Worm (Caenorhabditis elegans) whole organism, L4 larva: ENCODE data around the gene srw-112.

Source experiments
- aly-2 ChIP-seq: sonication (generic microtip); optimal IDR thresholded peaks from 2 replicates; lab custom pipeline; 2018; ENCODE audit warnings: missing biosample characterization, missing genetic modification characterization
- ceh-32 ChIP-seq: sonication (generic microtip); optimal IDR thresholded peaks from 2 replicates; lab custom pipeline; 2016; ENCODE audit warnings: mild to moderate bottlenecking, missing genetic modification characterization, missing compliant biosample characterization; ENCODE audit not compliant: poor library complexity
- nhr-11 ChIP-seq: fragments of 150-350 bp; optimal IDR thresholded peaks from 2 replicates; lab custom pipeline; 2014; ENCODE audit warnings: missing biosample characterization, missing genetic modification characterization
- unc-39 ChIP-seq: sonication (generic microtip); optimal IDR thresholded peaks from 2 replicates; lab custom pipeline; 2017; ENCODE audit warnings: missing biosample characterization, missing genetic modification characterization

DNA sequence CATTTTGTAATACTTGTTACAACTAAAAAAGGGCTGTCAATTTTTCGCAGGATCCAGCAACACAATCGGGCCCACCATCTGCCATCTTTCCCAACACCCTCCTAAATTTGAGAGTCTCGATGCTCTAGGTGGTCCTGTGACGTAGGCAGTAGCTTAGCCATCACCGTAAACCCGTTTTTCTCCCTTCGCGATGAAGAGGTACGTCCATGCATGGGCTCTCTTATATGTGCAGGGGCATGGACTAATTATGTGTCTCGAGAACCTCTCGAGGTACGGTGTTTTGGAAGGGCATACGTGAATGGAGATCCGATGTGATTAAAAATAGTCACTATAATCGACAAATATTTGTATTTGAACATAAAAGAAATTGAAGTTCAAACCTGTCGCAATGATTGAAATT lies 35.1 kb upstream of the srw-112 start:
- TF ChIP-seq aly-2: no peak
- TF ChIP-seq unc-39: no peak
- TF ChIP-seq ceh-32 (tag; lab: Kevin White, UChicago): no peak
- no peak for TF ChIP-seq nhr-11
